Worm (Caenorhabditis elegans) whole organism, L2 larva: ENCODE measurements around the gene ztf-27.
A peak's percentile ranks its signal among the peaks of the same experiment; 100 is the strongest.

Source experiments
- C34F6.9 ChIP-seq: fragments of 150-350 bp; optimal IDR thresholded peaks from 2 replicates; lab custom pipeline; 2014; ENCODE audit warnings: missing biosample characterization, missing genetic modification characterization
- F13H6.1 ChIP-seq: sonication (generic microtip); optimal IDR thresholded peaks from 2 replicates; lab custom pipeline; 2016; ENCODE audit warnings: missing genetic modification characterization, missing compliant biosample characterization
- R02D3.7 ChIP-seq: fragments of 150-350 bp; optimal IDR thresholded peaks from 2 replicates; lab custom pipeline; 2014; ENCODE audit warnings: missing biosample characterization, missing genetic modification characterization
- Y55F3AM.14 ChIP-seq: fragments of 200-800 bp; sonication (Bioruptor generic); optimal IDR thresholded peaks from 2 replicates; lab custom pipeline; 2018; ENCODE audit warnings: mild to moderate bottlenecking, missing genetic modification characterization, missing compliant biosample characterization
- ZK546.5 ChIP-seq: sonication (generic microtip); optimal IDR thresholded peaks from 2 replicates; lab custom pipeline; 2017; ENCODE audit warnings: missing biosample characterization, missing genetic modification characterization
- alr-1 ChIP-seq: fragments of 150-350 bp; optimal IDR thresholded peaks from 2 replicates; lab custom pipeline; 2014; ENCODE audit warnings: missing biosample characterization, missing genetic modification characterization
- blmp-1 ChIP-seq: sonication (generic microtip); optimal IDR thresholded peaks from 2 replicates; lab custom pipeline; 2017; ENCODE audit warnings: missing genetic modification characterization, mild to moderate bottlenecking, missing compliant biosample characterization, antibody characterized with exemption, moderate library complexity; ENCODE audit not compliant: insufficient read depth
- ceh-16 ChIP-seq: fragments of 150-350 bp; optimal IDR thresholded peaks from 2 replicates; lab custom pipeline; 2014; ENCODE audit warnings: missing biosample characterization, missing genetic modification characterization
- crh-2 ChIP-seq: sonication (generic microtip); optimal IDR thresholded peaks from 2 replicates; lab custom pipeline; 2017; ENCODE audit warnings: missing biosample characterization, missing genetic modification characterization
- dmd-4 ChIP-seq: sonication (generic microtip); optimal IDR thresholded peaks from 2 replicates; lab custom pipeline; 2017; ENCODE audit warnings: missing biosample characterization, missing genetic modification characterization
- elt-1 ChIP-seq: fragments of 150-350 bp; optimal IDR thresholded peaks from 2 replicates; lab custom pipeline; 2014; ENCODE audit warnings: missing biosample characterization, missing genetic modification characterization
- elt-3 ChIP-seq: sonication (generic microtip); optimal IDR thresholded peaks from 2 replicates; lab custom pipeline; 2017; ENCODE audit warnings: missing biosample characterization, missing genetic modification characterization
- fos-1 ChIP-seq: fragments of 150-350 bp; optimal IDR thresholded peaks from 2 replicates; lab custom pipeline; 2014; ENCODE audit warnings: missing biosample characterization, missing genetic modification characterization
- gmeb-1 ChIP-seq: fragments of 150-350 bp; optimal IDR thresholded peaks from 2 replicates; lab custom pipeline; 2014; ENCODE audit warnings: missing biosample characterization, missing genetic modification characterization
- lin-11 ChIP-seq: fragments of 150-350 bp; sonication (generic microtip); optimal IDR thresholded peaks from 2 replicates; lab custom pipeline; 2014; ENCODE audit warnings: missing biosample characterization, missing genetic modification characterization, inconsistent platforms, mixed read lengths
- lsy-2 ChIP-seq, 2 experiments: fragments of 150-350 bp in 1 of 2; sonication (generic microtip) in 1 of 2; optimal IDR thresholded peaks; 2 replicates each; lab custom pipeline; 2014 to 2017; ENCODE audit warnings: missing biosample characterization in 2 of 2, missing genetic modification characterization in 2 of 2
- mab-5 ChIP-seq: fragments of 150-350 bp; optimal IDR thresholded peaks from 2 replicates; lab custom pipeline; 2014; ENCODE audit warnings: missing biosample characterization, missing genetic modification characterization
- nhr-10 ChIP-seq: sonication (generic microtip); optimal IDR thresholded peaks from 2 replicates; lab custom pipeline; 2017; ENCODE audit warnings: missing biosample characterization, missing genetic modification characterization
- nhr-11 ChIP-seq: fragments of 150-350 bp; optimal IDR thresholded peaks from 2 replicates; lab custom pipeline; 2014; ENCODE audit warnings: missing biosample characterization, missing genetic modification characterization
- nhr-12 ChIP-seq: fragments of 150-350 bp; optimal IDR thresholded peaks from 2 replicates; lab custom pipeline; 2014; ENCODE audit warnings: missing biosample characterization, missing genetic modification characterization
- nhr-129 ChIP-seq: fragments of 150-350 bp; optimal IDR thresholded peaks from 2 replicates; lab custom pipeline; 2014; ENCODE audit warnings: missing biosample characterization, missing genetic modification characterization
- nhr-21 ChIP-seq: fragments of 150-350 bp; optimal IDR thresholded peaks from 2 replicates; lab custom pipeline; 2014; ENCODE audit warnings: missing biosample characterization, missing genetic modification characterization
- nhr-23 ChIP-seq: fragments of 150-350 bp; optimal IDR thresholded peaks from 2 replicates; lab custom pipeline; 2014; ENCODE audit warnings: missing biosample characterization, missing genetic modification reagents, missing genetic modification characterization
- nhr-25 ChIP-seq: fragments of 150-350 bp; sonication (generic microtip); optimal IDR thresholded peaks from 3 replicates; lab custom pipeline; 2014; ENCODE audit warnings: missing biosample characterization, missing genetic modification characterization
- nhr-6 ChIP-seq: fragments of 150-350 bp; optimal IDR thresholded peaks from 2 replicates; lab custom pipeline; 2014; ENCODE audit warnings: missing biosample characterization, missing genetic modification characterization
- nhr-77 ChIP-seq: fragments of 150-350 bp; optimal IDR thresholded peaks from 2 replicates; lab custom pipeline; 2014; ENCODE audit warnings: missing biosample characterization, missing genetic modification characterization
- sem-4 ChIP-seq: fragments of 150-350 bp; optimal IDR thresholded peaks from 2 replicates; lab custom pipeline; 2014; ENCODE audit warnings: missing biosample characterization, missing genetic modification reagents, missing genetic modification characterization
- skn-1 ChIP-seq: sonication (generic microtip); optimal IDR thresholded peaks from 2 replicates; lab custom pipeline; 2017; ENCODE audit warnings: missing biosample characterization, missing genetic modification characterization
- sma-3 ChIP-seq: sonication (generic microtip); optimal IDR thresholded peaks from 2 replicates; lab custom pipeline; 2016; ENCODE audit warnings: missing genetic modification reagents, missing genetic modification characterization, missing compliant biosample characterization
- sma-9 ChIP-seq, 2 experiments: fragments of 150-350 bp in 1 of 2; sonication (generic microtip) in 1 of 2; optimal IDR thresholded peaks; 2 replicates each; lab custom pipeline; 2014 to 2016; ENCODE audit warnings: missing genetic modification characterization in 2 of 2, mild to moderate bottlenecking in 1 of 2, missing biosample characterization in 1 of 2, missing compliant biosample characterization in 1 of 2, missing genetic modification reagents in 1 of 2, moderate library complexity in 1 of 2
- unc-39 ChIP-seq: fragments of 150-350 bp; optimal IDR thresholded peaks from 2 replicates; lab custom pipeline; 2014; ENCODE audit warnings: missing biosample characterization, missing genetic modification characterization
- unc-55 ChIP-seq: fragments of 150-350 bp; sonication (generic microtip); optimal IDR thresholded peaks from 3 replicates; lab custom pipeline; 2014; ENCODE audit warnings: missing biosample characterization, missing genetic modification reagents, missing genetic modification characterization
- ztf-1 ChIP-seq: fragments of 200-800 bp; sonication (Bioruptor generic); conservative IDR thresholded peaks from 2 replicates; pipeline ENCODE4 v1.3.6; 2022; ENCODE audit warnings: missing genetic modification characterization, missing compliant biosample characterization
- ztf-4 ChIP-seq: fragments of 150-350 bp; optimal IDR thresholded peaks from 2 replicates; lab custom pipeline; 2014; ENCODE audit warnings: missing biosample characterization, missing genetic modification characterization

ztf-27 gene

DNA sequence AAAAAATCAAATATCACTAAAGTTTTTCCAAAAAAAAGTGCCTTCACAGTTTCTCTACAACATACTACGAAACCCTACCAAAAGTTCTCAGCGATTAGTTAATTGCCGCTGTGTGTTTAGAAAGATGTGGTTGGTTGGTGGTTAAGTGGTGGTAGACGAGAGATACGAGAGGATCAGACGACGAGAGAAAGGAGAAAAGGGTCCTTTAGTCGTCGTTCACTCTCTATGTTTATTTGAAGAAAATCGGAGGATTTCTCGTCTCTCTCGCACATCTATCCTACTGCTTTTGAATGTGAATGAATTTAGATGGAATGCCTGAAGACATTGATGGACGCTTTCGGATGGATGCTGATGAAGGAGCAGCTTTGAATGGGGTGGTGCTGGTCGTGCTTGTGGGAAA, 14.3 kb upstream of the ztf-27 start:
- TF ChIP-seq sem-4 (peak; percentile 11), gmeb-1 (tag; lab: Kevin White, UChicago) (no peak), nhr-23 (tag; lab: Kevin White, UChicago) (no peak), nhr-77 (tag; lab: Kevin White, UChicago) (no peak), mab-5 (no peak), unc-55 (peak; percentile 43), C34F6.9 (tag; lab: Kevin White, UChicago) (peak; percentile 41), lsy-2 (tag; optimal IDR thresholded peaks at IDR 0.05; lab: Kevin White, UChicago) (peak in 1 of 2 experiments; percentile 31), nhr-21 (tag; lab: Kevin White, UChicago) (no peak), nhr-129 (peak; percentile 18), elt-1 (no peak)

ce11 chrII:10373016-10373415, 12.1 kb upstream of the ztf-27 start:
- TF ChIP-seq sma-9 (GFP tag; optimal IDR thresholded peaks at IDR 0.05; lab: Kevin White, UChicago) (no peak), sma-9 (tag; optimal IDR thresholded peaks at IDR 0.05; lab: Kevin White, UChicago) (no peak), skn-1 (peak; percentile 11), fos-1 (tag; lab: Kevin White, UChicago) (peak; percentile 14)

ce11 chrII:10373536-10374169, 11.5 kb upstream of the ztf-27 start:
- no peak for TF ChIP-seq sma-9 (GFP tag; optimal IDR thresholded peaks at IDR 0.05; lab: Kevin White, UChicago)
- no peak for TF ChIP-seq sma-9 (tag; optimal IDR thresholded peaks at IDR 0.05; lab: Kevin White, UChicago)
- no peak for TF ChIP-seq Y55F3AM.14
- no peak for TF ChIP-seq elt-3 (tag; lab: Kevin White, UChicago)
- no peak for TF ChIP-seq unc-39 (tag; lab: Kevin White, UChicago)
- no peak for TF ChIP-seq R02D3.7 (tag; lab: Kevin White, UChicago)
- peak in 1 of 2 experiments; percentile 5 for TF ChIP-seq lsy-2 (tag; optimal IDR thresholded peaks at IDR 0.05; lab: Kevin White, UChicago)
- TF ChIP-seq C34F6.9 (tag; lab: Kevin White, UChicago) = peak; percentile 32
- TF ChIP-seq alr-1 (tag; lab: Kevin White, UChicago) = no peak
- TF ChIP-seq sem-4 = peak; percentile 58
- no peak for TF ChIP-seq ztf-1 (GFP tag; lab: Robert Waterston, UW)
- TF ChIP-seq unc-55 = no peak
- peak; percentile 60 for TF ChIP-seq nhr-25 (tag; lab: Kevin White, UChicago)

DNA sequence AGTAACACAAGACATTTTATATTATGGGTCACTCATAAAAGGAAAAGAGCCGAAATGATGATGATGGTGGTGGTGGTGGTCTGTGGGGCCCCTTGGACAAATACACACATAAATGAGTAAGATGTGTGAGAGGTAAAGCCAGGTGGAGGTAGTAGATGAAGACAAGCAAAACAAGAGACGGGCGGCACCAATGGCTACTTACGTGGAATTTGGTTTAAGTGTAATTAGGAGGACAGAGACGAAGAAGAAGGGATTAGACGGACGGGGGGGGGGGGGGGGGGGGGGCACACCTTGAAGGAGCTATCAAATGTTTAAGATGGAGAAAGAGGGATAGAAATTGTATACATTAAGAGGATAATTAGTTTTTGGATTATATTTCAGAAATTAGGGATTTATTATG, 10.4 kb upstream of the ztf-27 start:
- TF ChIP-seq sma-3 (no peak), crh-2 (tag; lab: Kevin White, UChicago) (no peak), nhr-12 (tag; lab: Kevin White, UChicago) (no peak), nhr-6 (tag; lab: Kevin White, UChicago) (no peak), unc-55 (no peak)

ce11 chrII:10377901-10378300, 7.2 kb upstream of the ztf-27 start:
- TF ChIP-seq lin-11 (tag; lab: Kevin White, UChicago) = no peak
- no peak for TF ChIP-seq nhr-23 (tag; lab: Kevin White, UChicago)
- no peak for TF ChIP-seq alr-1 (tag; lab: Kevin White, UChicago)
- no peak for TF ChIP-seq nhr-10 (tag; lab: Kevin White, UChicago)
- no peak for TF ChIP-seq unc-55
- peak in 1 of 2 experiments; percentile 17 for TF ChIP-seq lsy-2 (tag; optimal IDR thresholded peaks at IDR 0.05; lab: Kevin White, UChicago)
- no peak for TF ChIP-seq ZK546.5

ce11 chrII:10379546-10379945, 5.6 kb upstream of the ztf-27 start:
- TF ChIP-seq nhr-77 (tag; lab: Kevin White, UChicago) (no peak), unc-55 (peak; percentile 27), dmd-4 (tag; lab: Kevin White, UChicago) (no peak), C34F6.9 (tag; lab: Kevin White, UChicago) (peak; percentile 28)

DNA sequence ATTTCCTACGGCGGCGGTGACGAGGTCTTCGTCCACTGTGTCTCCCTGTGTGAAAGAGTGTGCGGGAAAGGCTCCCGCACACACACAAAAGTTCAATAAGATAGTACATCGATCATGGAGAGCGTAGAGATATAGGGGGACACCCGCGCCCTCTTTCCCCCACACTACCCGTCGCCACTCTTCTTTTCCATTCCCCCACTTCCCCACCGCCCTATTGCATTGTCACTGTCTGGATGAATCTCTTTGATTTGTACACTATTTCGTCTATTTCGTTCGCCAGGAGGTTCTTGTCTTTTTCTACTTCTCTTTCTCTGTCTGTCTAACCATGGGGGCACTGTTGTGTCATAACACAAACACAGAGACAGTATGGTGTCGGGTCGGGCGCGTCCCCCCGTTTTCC, 2.9 kb upstream of the ztf-27 start:
- TF ChIP-seq blmp-1 (tag; lab: Kevin White, UChicago) (peak; percentile 40), lsy-2 (tag; optimal IDR thresholded peaks at IDR 0.05; lab: Kevin White, UChicago) (peak in 1 of 2 experiments; percentile 50), ztf-4 (tag; lab: Kevin White, UChicago) (peak; percentile 12), alr-1 (tag; lab: Kevin White, UChicago) (no peak), sem-4 (peak; percentile 76), fos-1 (tag; lab: Kevin White, UChicago) (peak; percentile 53), sma-3 (peak; percentile 35), F13H6.1 (peak; percentile 83), nhr-129 (peak; percentile 86), gmeb-1 (tag; lab: Kevin White, UChicago) (peak; percentile 49), sma-9 (GFP tag; optimal IDR thresholded peaks at IDR 0.05; lab: Kevin White, UChicago) (peak; percentile 74), sma-9 (tag; optimal IDR thresholded peaks at IDR 0.05; lab: Kevin White, UChicago) (no peak), C34F6.9 (tag; lab: Kevin White, UChicago) (peak; percentile 26), nhr-25 (tag; lab: Kevin White, UChicago) (peak; percentile 81), nhr-6 (tag; lab: Kevin White, UChicago) (no peak), ceh-16 (tag; lab: Kevin White, UChicago) (peak; percentile 47), nhr-21 (tag; lab: Kevin White, UChicago) (peak; percentile 1), unc-39 (tag; lab: Kevin White, UChicago) (no peak), crh-2 (tag; lab: Kevin White, UChicago) (peak; percentile 34), nhr-11 (tag; lab: Kevin White, UChicago) (no peak), nhr-10 (tag; lab: Kevin White, UChicago) (no peak)
